Worm (Caenorhabditis elegans) whole organism, L4 larva: ENCODE results near the gene srxa-10.

ENCODE experiments used
- F10B5.3 ChIP-seq: sonication (generic microtip); optimal IDR thresholded peaks from 2 replicates; lab custom pipeline; 2016; ENCODE audit warnings: mild to moderate bottlenecking, missing genetic modification characterization, missing compliant biosample characterization
- F26F4.8 ChIP-seq: fragments of 200-800 bp; sonication (Bioruptor generic); conservative IDR thresholded peaks from 2 replicates; pipeline ENCODE4 v1.3.6; 2022; ENCODE audit warnings: missing genetic modification characterization, missing compliant biosample characterization
- F44E2.7 ChIP-seq: fragments of 200-800 bp; sonication (Bioruptor generic); IDR thresholded peaks from 2 replicates; pipeline ENCODE4 v2.1.2; 2022; ENCODE audit warnings: missing genetic modification characterization, missing compliant biosample characterization
- Y75B8A.6 ChIP-seq: fragments of 200-800 bp; sonication (Bioruptor generic); IDR thresholded peaks from 2 replicates; pipeline ENCODE4 v1.3.6; 2022; ENCODE audit warnings: missing genetic modification reagents, missing genetic modification characterization, missing compliant biosample characterization
- aha-1 ChIP-seq: fragments of 150-350 bp; peaks from one replicate; lab custom pipeline; 2014; ENCODE audit warnings: missing biosample characterization, missing genetic modification characterization
- ceh-20 ChIP-seq: fragments of 200-800 bp; sonication (Bioruptor generic); IDR thresholded peaks from 2 replicates; pipeline ENCODE4 v1.3.6; 2022; ENCODE audit warnings: missing genetic modification reagents, missing genetic modification characterization, missing compliant biosample characterization
- ceh-44 ChIP-seq: fragments of 200-800 bp; sonication (Bioruptor generic); IDR thresholded peaks from 2 replicates; pipeline ENCODE4 v1.3.6; 2022; ENCODE audit warnings: missing genetic modification reagents, missing genetic modification characterization, missing compliant biosample characterization
- ceh-62 ChIP-seq: sonication (generic microtip); optimal IDR thresholded peaks from 2 replicates; lab custom pipeline; 2017; ENCODE audit warnings: missing biosample characterization, missing genetic modification characterization
- ces-1 ChIP-seq: fragments of 150-350 bp; sonication (generic microtip); optimal IDR thresholded peaks from 4 replicates; lab custom pipeline; 2014; ENCODE audit warnings: missing biosample characterization, missing genetic modification reagents, missing genetic modification characterization
- daf-12 ChIP-seq: fragments of 150-350 bp; optimal IDR thresholded peaks from 2 replicates; lab custom pipeline; 2014; ENCODE audit warnings: missing biosample characterization, missing genetic modification reagents, missing genetic modification characterization
- daf-16 ChIP-seq, 3 experiments: sonication (generic microtip); optimal IDR thresholded peaks; 2 replicates each; lab custom pipeline; 2016 to 2017; ENCODE audit warnings: missing genetic modification characterization in 3 of 3, missing genetic modification reagents in 3 of 3, mild to moderate bottlenecking in 2 of 3, missing compliant biosample characterization in 2 of 3, missing biosample characterization in 1 of 3, moderate library complexity in 1 of 3
- daf-19 ChIP-seq: fragments of 200-800 bp; sonication (Bioruptor generic); conservative IDR thresholded peaks from 2 replicates; pipeline ENCODE4 v1.3.6; 2022; ENCODE audit warnings: missing genetic modification characterization, missing compliant biosample characterization
- duxl-1 ChIP-seq: sonication (generic microtip); optimal IDR thresholded peaks from 2 replicates; lab custom pipeline; 2016; ENCODE audit warnings: mild to moderate bottlenecking, missing genetic modification characterization, moderate library complexity, missing compliant biosample characterization; ENCODE audit not compliant: poor library complexity
- dve-1 ChIP-seq: sonication (generic microtip); optimal IDR thresholded peaks from 2 replicates; lab custom pipeline; 2017; ENCODE audit warnings: antibody characterized with exemption, mild to moderate bottlenecking, missing genetic modification characterization, missing compliant biosample characterization; ENCODE audit not compliant: insufficient read depth
- fkh-10 ChIP-seq: fragments of 150-350 bp; optimal IDR thresholded peaks from 2 replicates; lab custom pipeline; 2014; ENCODE audit warnings: missing biosample characterization, missing genetic modification reagents, missing genetic modification characterization
- lim-7 ChIP-seq: fragments of 200-800 bp; sonication (Bioruptor generic); IDR thresholded peaks from 2 replicates; pipeline ENCODE4 v1.3.6; 2022; ENCODE audit warnings: missing genetic modification characterization, missing compliant biosample characterization
- lin-1 ChIP-seq: fragments of 200-800 bp; sonication (Bioruptor generic); IDR thresholded peaks from 2 replicates; pipeline ENCODE4 v1.3.6; 2022; ENCODE audit warnings: missing genetic modification reagents, missing genetic modification characterization, missing compliant biosample characterization
- lin-38 ChIP-seq: fragments of 200-800 bp; sonication (Bioruptor generic); IDR thresholded peaks from 2 replicates; pipeline ENCODE4 v1.3.6; 2022; ENCODE audit warnings: missing genetic modification reagents, missing genetic modification characterization, missing compliant biosample characterization
- lir-3 ChIP-seq: sonication (generic microtip); optimal IDR thresholded peaks from 2 replicates; lab custom pipeline; 2016; ENCODE audit warnings: mild to moderate bottlenecking, missing genetic modification characterization, missing compliant biosample characterization
- madf-5 ChIP-seq, 2 experiments: fragments of 200-800 bp; sonication (Bioruptor generic); IDR thresholded peaks; 2 replicates each; pipeline ENCODE4 v1.3.6; 2022; ENCODE audit warnings: missing compliant biosample characterization in 2 of 2, missing genetic modification characterization in 2 of 2
- madf-9 ChIP-seq: fragments of 200-800 bp; sonication (Bioruptor generic); conservative IDR thresholded peaks from 2 replicates; pipeline ENCODE4 v1.3.6; 2022; ENCODE audit warnings: missing genetic modification reagents, missing genetic modification characterization, missing compliant biosample characterization
- nhr-10 ChIP-seq: fragments of 150-350 bp; optimal IDR thresholded peaks from 2 replicates; lab custom pipeline; 2014; ENCODE audit warnings: missing biosample characterization, missing genetic modification characterization
- nhr-102 ChIP-seq: sonication (generic microtip); optimal IDR thresholded peaks from 2 replicates; lab custom pipeline; 2016; ENCODE audit warnings: mild to moderate bottlenecking, missing genetic modification characterization, moderate library complexity, missing compliant biosample characterization
- nhr-237 ChIP-seq: sonication (generic microtip); optimal IDR thresholded peaks from 2 replicates; lab custom pipeline; 2017; ENCODE audit warnings: missing biosample characterization, missing genetic modification characterization
- nhr-25 ChIP-seq: sonication (generic microtip); optimal IDR thresholded peaks from 2 replicates; lab custom pipeline; 2017; ENCODE audit warnings: missing genetic modification characterization, mild to moderate bottlenecking, missing compliant biosample characterization, antibody characterized with exemption, moderate library complexity, borderline replicate concordance; ENCODE audit not compliant: insufficient read depth
- nhr-28 ChIP-seq: fragments of 150-350 bp; optimal IDR thresholded peaks from 2 replicates; lab custom pipeline; 2014; ENCODE audit warnings: missing biosample characterization, missing genetic modification characterization
- nhr-6 ChIP-seq: fragments of 150-350 bp; optimal IDR thresholded peaks from 2 replicates; lab custom pipeline; 2014; ENCODE audit warnings: missing biosample characterization, missing genetic modification characterization
- nhr-76 ChIP-seq: fragments of 150-350 bp; optimal IDR thresholded peaks from 2 replicates; lab custom pipeline; 2014; ENCODE audit warnings: missing biosample characterization, missing genetic modification characterization
- pha-4 ChIP-seq, 2 experiments: fragments of 150-350 bp in 1 of 2; fragments of 200-800 bp in 1 of 2; sonication (Bioruptor generic) in 1 of 2; IDR thresholded peaks in 1 of 2; optimal IDR thresholded peaks in 1 of 2; 2 replicates each; pipeline versions ENCODE4 v1.3.6 to Lab custom; 2014 to 2022; ENCODE audit warnings: missing genetic modification characterization in 2 of 2, missing genetic modification reagents in 2 of 2, missing biosample characterization in 1 of 2, missing compliant biosample characterization in 1 of 2
- pqm-1 ChIP-seq: sonication (generic microtip); optimal IDR thresholded peaks from 2 replicates; lab custom pipeline; 2017; ENCODE audit warnings: missing biosample characterization, missing genetic modification characterization
- set-16 ChIP-seq: fragments of 200-800 bp; sonication (Bioruptor generic); IDR thresholded peaks from 2 replicates; pipeline ENCODE4 v1.3.6; 2022; ENCODE audit warnings: missing genetic modification reagents, missing genetic modification characterization, missing compliant biosample characterization
- snpc-1.2 ChIP-seq: fragments of 200-800 bp; sonication (Bioruptor generic); IDR thresholded peaks from 2 replicates; pipeline ENCODE4 v1.3.6; 2022; ENCODE audit warnings: missing genetic modification reagents, missing genetic modification characterization, missing compliant biosample characterization
- spr-1 ChIP-seq: sonication (generic microtip); optimal IDR thresholded peaks from 2 replicates; lab custom pipeline; 2016; ENCODE audit warnings: mild to moderate bottlenecking, missing genetic modification characterization, missing compliant biosample characterization
- spr-3 ChIP-seq: fragments of 200-800 bp; sonication (Bioruptor generic); optimal IDR thresholded peaks from 2 replicates; lab custom pipeline; 2018; ENCODE audit warnings: mild to moderate bottlenecking, missing genetic modification characterization, missing compliant biosample characterization
- unc-130 ChIP-seq: sonication (generic microtip); optimal IDR thresholded peaks from 2 replicates; lab custom pipeline; 2016; ENCODE audit warnings: missing genetic modification reagents, missing genetic modification characterization, missing compliant biosample characterization
- vab-7 ChIP-seq: fragments of 200-800 bp; sonication (Bioruptor generic); IDR thresholded peaks from 2 replicates; pipeline ENCODE4 v1.3.6; 2022; ENCODE audit warnings: missing genetic modification reagents, missing genetic modification characterization, missing compliant biosample characterization
- zag-1 ChIP-seq: fragments of 150-350 bp; optimal IDR thresholded peaks from 2 replicates; lab custom pipeline; 2014; ENCODE audit warnings: missing biosample characterization, missing genetic modification characterization
- zip-11 ChIP-seq: fragments of 200-800 bp; sonication (Bioruptor generic); IDR thresholded peaks from 2 replicates; pipeline ENCODE4 v1.3.6; 2022; ENCODE audit warnings: missing genetic modification characterization, missing compliant biosample characterization

Gene srxa-10

DNA sequence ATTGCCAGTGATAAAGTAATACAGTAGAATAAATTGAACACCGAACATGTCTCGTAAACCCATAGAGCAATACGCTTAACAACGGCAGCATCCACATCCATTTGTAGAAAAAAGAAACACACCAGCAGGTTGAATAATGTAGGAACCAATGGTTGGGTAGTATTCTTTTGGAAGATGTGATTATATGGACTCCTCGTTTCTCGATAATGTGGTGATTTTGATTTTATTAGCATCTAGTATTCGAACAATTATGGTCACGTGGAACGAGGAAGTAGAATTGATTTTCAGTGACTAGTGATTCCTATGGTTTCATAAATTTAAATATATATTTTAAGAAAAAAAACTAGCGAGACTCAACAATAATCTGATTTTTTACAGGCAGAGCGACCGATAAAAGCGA lies at the start of gene srxa-10:
Gene srxa-10 (minus strand): TSS at position 101 of the 400 bp plus-strand sequence.
- no peak for TF ChIP-seq fkh-10 (GFP tag; lab: Kevin White, UChicago)

DNA sequence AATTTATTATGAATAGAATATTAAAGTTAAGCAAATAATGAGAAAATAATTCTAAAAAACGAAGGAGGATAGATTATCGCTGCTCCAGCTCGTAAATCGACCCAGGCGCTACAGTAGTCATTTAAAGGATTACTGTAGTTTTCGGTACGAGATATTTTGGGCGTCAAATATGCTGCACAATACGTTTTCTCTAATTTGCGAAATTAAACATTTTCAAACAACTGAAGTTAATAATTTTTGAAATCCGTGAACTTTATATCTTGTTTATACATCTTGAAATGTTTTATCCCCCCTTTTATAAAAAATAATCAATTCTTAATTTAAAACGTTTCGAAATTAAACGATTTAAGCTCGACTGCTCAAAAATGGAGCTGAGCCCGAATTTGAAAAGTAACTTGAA lies 49.7 kb upstream of the srxa-10 start, which contains the start of gene K11H3.2:
Gene K11H3.2 (plus strand): TSS at position 301 of the 400 bp plus-strand sequence.
- no peak for TF ChIP-seq duxl-1 (tag; lab: Kevin White, UChicago)

ce11 chrIII:9843715-9844114 lies 47.4 kb upstream of the srxa-10 start, which contains the start of gene K11H3.5:
Gene K11H3.5, plus strand, starts transcription at chrIII:9843768.
- TF ChIP-seq daf-12 (tag; lab: Kevin White, UChicago) (no peak), daf-16 (GFP tag; optimal IDR thresholded peaks at IDR 0.05; lab: Kevin White, UChicago) (no peak), daf-16 (tag; optimal IDR thresholded peaks at IDR 0.05; lab: Kevin White, UChicago) (peak; percentile 2), ceh-20 (GFP tag; lab: Robert Waterston, UW) (no peak), fkh-10 (GFP tag; lab: Kevin White, UChicago) (no peak), snpc-1.2 (GFP tag; lab: Robert Waterston, UW) (no peak), spr-3 (GFP tag; lab: Kevin White, UChicago) (no peak), zag-1 (no peak), F10B5.3 (no peak), spr-1 (no peak), nhr-25 (tag; lab: Kevin White, UChicago) (no peak), pha-4 (GFP tag; IDR thresholded peaks at IDR 0.05; lab: Robert Waterston, UW) (no peak), pha-4 (tag; optimal IDR thresholded peaks at IDR 0.05; lab: Kevin White, UChicago) (no peak), zip-11 (GFP tag; lab: Robert Waterston, UW) (no peak), pqm-1 (tag; lab: Kevin White, UChicago) (no peak), Y75B8A.6 (GFP tag; lab: Robert Waterston, UW) (no peak), nhr-102 (tag; lab: Kevin White, UChicago) (no peak), set-16 (GFP tag; lab: Robert Waterston, UW) (no peak), nhr-76 (tag; lab: Kevin White, UChicago) (no peak), dve-1 (tag; lab: Kevin White, UChicago) (no peak), madf-9 (GFP tag; lab: Robert Waterston, UW) (no peak), nhr-6 (tag; lab: Kevin White, UChicago) (no peak), nhr-28 (tag; lab: Kevin White, UChicago) (peak; percentile 35), nhr-237 (tag; lab: Kevin White, UChicago) (no peak), lir-3 (tag; lab: Kevin White, UChicago) (no peak), aha-1 (tag; lab: Kevin White, UChicago) (peak; percentile 68), daf-19 (GFP tag; lab: Robert Waterston, UW) (no peak), lin-38 (no peak)

ce11 chrIII:9834888-9835287 lies 38.5 kb upstream of the srxa-10 start, which contains the start of gene K11H3.8:
Gene K11H3.8, plus strand, starts transcription at chrIII:9835188.
- TF ChIP-seq vab-7 (no peak), ceh-44 (GFP tag; lab: Robert Waterston, UW) (no peak), ceh-62 (tag; lab: Kevin White, UChicago) (no peak), lin-1 (no peak), ces-1 (no peak), F44E2.7 (GFP tag; lab: Robert Waterston, UW) (no peak), nhr-6 (tag; lab: Kevin White, UChicago) (no peak), madf-5 (GFP tag; IDR thresholded peaks at IDR 0.05; lab: Robert Waterston, UW) (no peak), unc-130 (GFP tag; lab: Kevin White, UChicago) (no peak), lim-7 (GFP tag; lab: Robert Waterston, UW) (no peak), F26F4.8 (GFP tag; lab: Robert Waterston, UW) (no peak), nhr-10 (tag; lab: Kevin White, UChicago) (no peak)
